Worm (Caenorhabditis elegans) whole organism, late embryonic: ENCODE results near the gene amt-4.
A peak's percentile ranks its signal among the peaks of the same experiment; 100 is the strongest.

Experiments
- C38D4.7 ChIP-seq: fragments of 200-800 bp; sonication (Bioruptor generic); optimal IDR thresholded peaks from 2 replicates; lab custom pipeline; 2018; ENCODE audit warnings: mild to moderate bottlenecking, missing genetic modification characterization, moderate library complexity, missing compliant biosample characterization
- Y22D7AL.16 ChIP-seq: sonication (generic microtip); optimal IDR thresholded peaks from 2 replicates; lab custom pipeline; 2016; ENCODE audit warnings: missing genetic modification characterization, missing compliant biosample characterization
- ama-1 ChIP-seq: fragments of 150-350 bp; optimal IDR thresholded peaks from 2 replicates; lab custom pipeline; 2014
- ceh-19 ChIP-seq: fragments of 200-800 bp; sonication (Bioruptor generic); optimal IDR thresholded peaks from 2 replicates; lab custom pipeline; 2018; ENCODE audit warnings: mild to moderate bottlenecking, missing genetic modification characterization, missing compliant biosample characterization
- ceh-22 ChIP-seq: sonication (generic microtip); optimal IDR thresholded peaks from 2 replicates; lab custom pipeline; 2017; ENCODE audit warnings: missing biosample characterization, missing genetic modification characterization
- ceh-24 ChIP-seq: sonication (generic microtip); optimal IDR thresholded peaks from 2 replicates; lab custom pipeline; 2016; ENCODE audit warnings: mild to moderate bottlenecking, missing genetic modification characterization, missing compliant biosample characterization
- ceh-30 ChIP-seq: fragments of 150-350 bp; optimal IDR thresholded peaks from 2 replicates; lab custom pipeline; 2014; ENCODE audit warnings: missing biosample characterization, missing genetic modification characterization
- ceh-31 ChIP-seq: sonication (generic microtip); optimal IDR thresholded peaks from 2 replicates; lab custom pipeline; 2016; ENCODE audit warnings: missing genetic modification characterization, missing compliant biosample characterization
- ceh-45 ChIP-seq: fragments of 200-800 bp; sonication (Bioruptor generic); IDR thresholded peaks from 2 replicates; pipeline ENCODE4 v1.3.6; 2022; ENCODE audit warnings: missing genetic modification reagents, missing genetic modification characterization, missing compliant biosample characterization
- ceh-6 ChIP-seq: fragments of 200-800 bp; sonication (Bioruptor generic); optimal IDR thresholded peaks from 2 replicates; lab custom pipeline; 2018; ENCODE audit warnings: mild to moderate bottlenecking, missing genetic modification characterization, missing compliant biosample characterization
- ceh-9 ChIP-seq: sonication (generic microtip); optimal IDR thresholded peaks from 2 replicates; lab custom pipeline; 2016; ENCODE audit warnings: mild to moderate bottlenecking, missing genetic modification characterization, inconsistent platforms, missing compliant biosample characterization
- dmd-4 ChIP-seq: sonication (generic microtip); optimal IDR thresholded peaks from 2 replicates; lab custom pipeline; 2016; ENCODE audit warnings: borderline replicate concordance, missing genetic modification characterization, missing compliant biosample characterization
- dve-1 ChIP-seq: sonication (generic microtip); optimal IDR thresholded peaks from 2 replicates; lab custom pipeline; 2017; ENCODE audit warnings: antibody characterized with exemption, mild to moderate bottlenecking, missing genetic modification characterization, missing compliant biosample characterization
- elt-2 ChIP-seq: sonication (generic microtip); optimal IDR thresholded peaks from 2 replicates; lab custom pipeline; 2016; ENCODE audit warnings: missing genetic modification reagents, missing genetic modification characterization, missing compliant biosample characterization
- elt-4 ChIP-seq: sonication (generic microtip); optimal IDR thresholded peaks from 2 replicates; lab custom pipeline; 2016; ENCODE audit warnings: missing genetic modification characterization, missing compliant biosample characterization
- hlh-13 ChIP-seq: fragments of 200-800 bp; sonication (Bioruptor generic); optimal IDR thresholded peaks from 2 replicates; lab custom pipeline; 2018; ENCODE audit warnings: mild to moderate bottlenecking, missing genetic modification characterization, missing compliant biosample characterization
- hlh-15 ChIP-seq: sonication (generic microtip); optimal IDR thresholded peaks from 2 replicates; lab custom pipeline; 2016; ENCODE audit warnings: missing genetic modification characterization, missing compliant biosample characterization
- hlh-6 ChIP-seq: sonication (generic microtip); optimal IDR thresholded peaks from 2 replicates; lab custom pipeline; 2016; ENCODE audit warnings: missing genotype, missing genetic modification characterization, missing compliant biosample characterization
- hlh-8 ChIP-seq: sonication (generic microtip); optimal IDR thresholded peaks from 2 replicates; lab custom pipeline; 2016; ENCODE audit warnings: missing genotype, missing genetic modification characterization, missing compliant biosample characterization
- lin-11 ChIP-seq: fragments of 200-800 bp; sonication (Bioruptor generic); optimal IDR thresholded peaks from 2 replicates; lab custom pipeline; 2018; ENCODE audit warnings: mild to moderate bottlenecking, missing genetic modification characterization, missing compliant biosample characterization
- nfya-1 ChIP-seq: sonication (generic microtip); optimal IDR thresholded peaks from 2 replicates; lab custom pipeline; 2017; ENCODE audit warnings: missing genetic modification characterization, mild to moderate bottlenecking, missing compliant biosample characterization, antibody characterized with exemption, moderate library complexity
- nhr-11 ChIP-seq: fragments of 150-350 bp; optimal IDR thresholded peaks from 2 replicates; lab custom pipeline; 2014; ENCODE audit warnings: missing biosample characterization, missing genetic modification characterization
- nhr-232 ChIP-seq: sonication (generic microtip); optimal IDR thresholded peaks from 2 replicates; lab custom pipeline; 2016; ENCODE audit warnings: missing genetic modification characterization, missing compliant biosample characterization
- odd-2 ChIP-seq: sonication (generic microtip); optimal IDR thresholded peaks from 2 replicates; lab custom pipeline; 2017; ENCODE audit warnings: antibody characterized with exemption, mild to moderate bottlenecking, missing genetic modification characterization, missing compliant biosample characterization
- pag-3 ChIP-seq: sonication (generic microtip); optimal IDR thresholded peaks from 2 replicates; lab custom pipeline; 2016; ENCODE audit warnings: missing compliant biosample characterization, missing genetic modification characterization, borderline replicate concordance
- pha-2 ChIP-seq: sonication (generic microtip); optimal IDR thresholded peaks from 2 replicates; lab custom pipeline; 2017; ENCODE audit warnings: mild to moderate bottlenecking, missing genetic modification characterization, missing compliant biosample characterization
- ref-2 ChIP-seq: sonication (generic microtip); optimal IDR thresholded peaks from 2 replicates; lab custom pipeline; 2016; ENCODE audit warnings: missing genetic modification characterization, missing compliant biosample characterization
- rnt-1 ChIP-seq: sonication (generic microtip); optimal IDR thresholded peaks from 2 replicates; lab custom pipeline; 2016; ENCODE audit warnings: missing genetic modification characterization, missing compliant biosample characterization
- sdc-2 ChIP-seq: sonication (generic microtip); optimal IDR thresholded peaks from 2 replicates; lab custom pipeline; 2016; ENCODE audit warnings: missing genotype, missing genetic modification characterization, missing compliant biosample characterization
- sox-2 ChIP-seq: fragments of 200-800 bp; sonication (Bioruptor generic); IDR thresholded peaks from 2 replicates; pipeline ENCODE4 v1.3.6; 2022; ENCODE audit warnings: missing genetic modification reagents, missing genetic modification characterization, missing compliant biosample characterization
- sox-4 ChIP-seq: sonication (generic microtip); optimal IDR thresholded peaks from 2 replicates; lab custom pipeline; 2017; ENCODE audit warnings: mild to moderate bottlenecking, missing genetic modification characterization, inconsistent platforms, missing compliant biosample characterization
- tbx-2 ChIP-seq: sonication (generic microtip); optimal IDR thresholded peaks from 2 replicates; lab custom pipeline; 2016; ENCODE audit warnings: missing genetic modification characterization, missing compliant biosample characterization
- ttx-3 ChIP-seq: sonication (generic microtip); optimal IDR thresholded peaks from 2 replicates; lab custom pipeline; 2016; ENCODE audit warnings: missing genetic modification reagents, missing genetic modification characterization, missing compliant biosample characterization
- unc-42 ChIP-seq: sonication (generic microtip); optimal IDR thresholded peaks from 2 replicates; lab custom pipeline; 2016; ENCODE audit warnings: missing genotype, missing genetic modification characterization, missing compliant biosample characterization
- unc-86 ChIP-seq: sonication (generic microtip); optimal IDR thresholded peaks from 2 replicates; lab custom pipeline; 2016; ENCODE audit warnings: missing genetic modification characterization, missing compliant biosample characterization
- zip-5 ChIP-seq: sonication (generic microtip); optimal IDR thresholded peaks from 2 replicates; lab custom pipeline; 2016; ENCODE audit warnings: missing genetic modification characterization, missing compliant biosample characterization
- ztf-16 ChIP-seq: sonication (generic microtip); optimal IDR thresholded peaks from 2 replicates; lab custom pipeline; 2017; ENCODE audit warnings: missing genetic modification characterization, missing compliant biosample characterization

amt-4 gene

ce11 chrX:4586617-4587016, 21.5 kb downstream of the amt-4 start, which contains the start of gene C05E11.2:
TSS of gene C05E11.2 (plus strand) at chrX:4586917.
- TF ChIP-seq nhr-11 (tag; lab: Kevin White, UChicago) (no peak), ceh-24 (tag; lab: Kevin White, UChicago) (no peak), ceh-45 (GFP tag; lab: Robert Waterston, UW) (no peak), unc-42 (tag; lab: Kevin White, UChicago) (no peak), zip-5 (tag; lab: Kevin White, UChicago) (no peak), sox-4 (no peak), ceh-31 (tag; lab: Kevin White, UChicago) (no peak), pha-2 (tag; lab: Kevin White, UChicago) (no peak)

DNA sequence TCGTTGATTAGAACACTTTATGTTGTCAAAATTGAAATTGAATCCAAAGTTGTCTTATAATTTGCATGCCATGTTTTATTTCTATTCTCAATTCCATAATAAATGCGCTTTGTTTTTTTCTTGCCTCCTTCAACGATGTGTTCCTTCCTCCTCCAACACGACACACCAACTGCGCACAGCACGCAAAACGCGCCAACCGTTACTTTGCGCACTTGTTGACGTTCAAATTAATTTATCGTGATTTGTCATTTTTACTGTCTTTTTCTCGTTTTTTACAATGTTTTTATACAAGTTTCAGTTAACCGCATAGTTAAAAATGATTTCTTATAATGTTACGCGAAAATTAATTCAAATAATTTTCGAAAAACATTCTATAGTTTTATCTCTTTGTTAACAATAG, 22.8 kb downstream of the amt-4 start:
- no peak for TF ChIP-seq pha-2 (tag; lab: Kevin White, UChicago)
- TF ChIP-seq odd-2: no peak
- no peak for TF ChIP-seq elt-4 (tag; lab: Kevin White, UChicago)
- no peak for TF ChIP-seq C38D4.7
- TF ChIP-seq elt-2 (tag; lab: Kevin White, UChicago): peak; percentile 6
- peak; percentile 61 for TF ChIP-seq unc-42 (tag; lab: Kevin White, UChicago)
- no peak for TF ChIP-seq ceh-6 (GFP tag; lab: Kevin White, UChicago)
- no peak for TF ChIP-seq nhr-232 (tag; lab: Kevin White, UChicago)
- no peak for TF ChIP-seq hlh-13 (GFP tag; lab: Kevin White, UChicago)
- no peak for TF ChIP-seq hlh-6
- peak; percentile 28 for TF ChIP-seq nfya-1
- no peak for TF ChIP-seq pag-3

- TF ChIP-seq dmd-4 (tag; lab: Kevin White, UChicago) (no peak), rnt-1 (tag; lab: Kevin White, UChicago) (no peak), ama-1 (no peak), ttx-3 (tag; lab: Kevin White, UChicago) (no peak), sdc-2 (no peak), lin-11 (tag; lab: Kevin White, UChicago) (no peak), sox-2 (GFP tag; lab: Robert Waterston, UW) (no peak)
These were observed 23.4 kb downstream of the amt-4 start, which contains the start of gene lnp-1 for ce11 chrX:4588462-4588861. TSS of gene lnp-1 (plus strand) at chrX:4588762.

DNA sequence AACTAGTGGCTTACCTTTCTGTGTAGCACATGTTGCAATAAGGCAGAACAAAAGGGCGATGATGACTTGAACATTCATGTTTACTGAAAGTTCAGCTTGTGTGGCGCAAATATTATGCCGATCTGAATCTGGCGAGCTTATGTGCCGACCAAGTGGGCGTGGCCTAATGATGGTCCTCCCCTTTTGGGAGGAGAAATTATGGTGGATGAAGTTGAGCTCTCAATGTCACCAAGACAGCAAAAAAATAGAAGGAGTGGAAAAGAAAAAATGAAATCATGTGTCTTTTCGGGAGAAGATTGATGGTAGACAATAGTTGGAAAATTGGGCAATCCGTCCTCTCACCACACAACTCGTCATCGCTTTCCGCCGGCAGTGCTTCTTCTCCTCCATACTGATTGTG, 27.1 kb downstream of the amt-4 start, which contains the start of gene flp-12:
Gene flp-12, minus strand, starts transcription at position 101 of the 400 bp plus-strand sequence.
- TF ChIP-seq nhr-232 (tag; lab: Kevin White, UChicago): no peak
- TF ChIP-seq elt-4 (tag; lab: Kevin White, UChicago): no peak
- TF ChIP-seq hlh-8 (tag; lab: Kevin White, UChicago): no peak
- TF ChIP-seq pha-2 (tag; lab: Kevin White, UChicago): no peak
- no peak for TF ChIP-seq Y22D7AL.16 (tag; lab: Kevin White, UChicago)
- TF ChIP-seq, all 69 proteins: peak for 0

DNA sequence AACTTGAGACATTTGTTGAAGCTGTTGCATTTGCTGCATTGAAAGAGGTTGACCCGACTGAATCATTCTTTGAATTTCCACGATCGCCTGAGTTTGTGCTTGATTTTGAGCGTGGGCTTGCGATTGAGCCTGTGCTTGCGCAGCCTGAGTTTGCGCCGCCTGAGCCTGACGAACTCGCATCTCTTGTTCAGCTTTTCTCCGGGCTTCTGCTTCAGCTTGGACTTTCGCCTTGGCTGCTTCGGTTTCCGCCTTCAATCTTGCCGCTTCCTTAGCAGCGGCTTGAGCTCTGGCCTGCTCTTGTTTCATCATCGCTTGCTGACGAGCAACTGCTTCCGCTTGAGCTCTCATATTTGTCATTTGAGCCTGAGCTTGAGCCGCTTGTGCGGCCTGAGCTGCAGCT, 32.3 kb downstream of the amt-4 start:
- TF ChIP-seq ceh-30 (tag; lab: Kevin White, UChicago) (no peak), pha-2 (tag; lab: Kevin White, UChicago) (no peak), rnt-1 (tag; lab: Kevin White, UChicago) (no peak), pag-3 (no peak), ceh-19 (GFP tag; lab: Kevin White, UChicago) (no peak), hlh-15 (tag; lab: Kevin White, UChicago) (no peak), ceh-31 (tag; lab: Kevin White, UChicago) (no peak), elt-4 (tag; lab: Kevin White, UChicago) (no peak), unc-86 (tag; lab: Kevin White, UChicago) (no peak), ceh-9 (no peak), dve-1 (tag; lab: Kevin White, UChicago) (no peak), sdc-2 (no peak), tbx-2 (no peak), dmd-4 (tag; lab: Kevin White, UChicago) (no peak), ztf-16 (no peak), ref-2 (tag; lab: Kevin White, UChicago) (no peak), zip-5 (tag; lab: Kevin White, UChicago) (no peak), ceh-22 (no peak), ceh-6 (GFP tag; lab: Kevin White, UChicago) (no peak)
